Fruit fly (Drosophila melanogaster): ENCODE data around the gene CG15210.

The CG15210 gene

dm6 chrX:10832369-10832768 is 6.7 kb upstream of the CG15210 start (continued):
- TF ChIP-seq CG1832 (GFP tag; optimal IDR thresholded peaks at IDR 0.05) (no peak), Hand (GFP tag; optimal IDR thresholded peaks at IDR 0.05) (no peak), Tbp (GFP tag; optimal IDR thresholded peaks at IDR 0.05) (no peak), sug (tag; optimal IDR thresholded peaks at IDR 0.05) (peak; percentile 59), zf30C (GFP tag; optimal IDR thresholded peaks at IDR 0.05) (no peak), sisA (GFP tag; IDR thresholded peaks at IDR 0.05) (peak; percentile 67), Side (GFP tag; optimal IDR thresholded peaks at IDR 0.05) (peak; percentile 55), cas (GFP tag; IDR thresholded peaks at IDR 0.05) (no peak), Deaf1 (tag; optimal IDR thresholded peaks at IDR 0.05) (peak; percentile 11), CG2120 (GFP tag; optimal IDR thresholded peaks at IDR 0.05) (peak; percentile 48), luna (GFP tag; optimal IDR thresholded peaks at IDR 0.05) (no peak), CG8765 (GFP tag; IDR thresholded peaks at IDR 0.05) (0 out of 2 replicates have a peak, but pooled peaks have one; percentile 6), CG10274 (GFP tag; optimal IDR thresholded peaks at IDR 0.05) (no peak), CG4707 (GFP tag; optimal IDR thresholded peaks at IDR 0.05) (peak; percentile 16), dan (GFP tag; IDR thresholded peaks at IDR 0.05) (no peak), lab (GFP tag; optimal IDR thresholded peaks at IDR 0.05) (peak; percentile 29), wor (GFP tag; IDR thresholded peaks at IDR 0.05) (peak; percentile 34; the same call in 1 of the 2 replicates), Hmr (GFP tag; optimal IDR thresholded peaks at IDR 0.05) (peak; percentile 73), CG18476 (GFP tag; optimal IDR thresholded peaks at IDR 0.05) (peak; percentile 34), amos (GFP tag; IDR thresholded peaks at IDR 0.05; ENCODE audit: partially characterized antibody) (peak; percentile 66), NFAT (GFP tag; IDR thresholded peaks at IDR 0.05) (peak; percentile 87), crp (GFP tag; optimal IDR thresholded peaks at IDR 0.05) (no peak), unpg (GFP tag; optimal IDR thresholded peaks at IDR 0.05) (peak; percentile 58), chm (GFP tag; IDR thresholded peaks at IDR 0.05) (no peak), pan (optimal IDR thresholded peaks at IDR 0.05) (no peak), pan (GFP tag; optimal IDR thresholded peaks at IDR 0.05 in 1 of 2, IDR thresholded peaks at IDR 0.05 in 1 of 2) (peak in 1 of 2 experiments; percentile 34), Drgx (GFP tag; IDR thresholded peaks at IDR 0.05) (no peak), danr (GFP tag; IDR thresholded peaks at IDR 0.05) (peak; percentile 32; the same call in 1 of the 2 replicates), CG11504 (tag; optimal IDR thresholded peaks at IDR 0.05) (peak; percentile 65), CG9876 (GFP tag; optimal IDR thresholded peaks at IDR 0.05) (peak; percentile 62), Kr (GFP tag; optimal IDR thresholded peaks at IDR 0.05) (no peak), CG3847 (GFP tag; IDR thresholded peaks at IDR 0.05) (peak; percentile 68), lbe (GFP tag; optimal IDR thresholded peaks at IDR 0.05) (no peak), CG10431 (GFP tag; optimal IDR thresholded peaks at IDR 0.05) (peak; percentile 10), E2f2 (GFP tag; IDR thresholded peaks at IDR 0.05) (peak; percentile 35; the same call in 1 of the 2 replicates), scrt (GFP tag; optimal IDR thresholded peaks at IDR 0.05) (peak; percentile 13), CG12299 (tag; optimal IDR thresholded peaks at IDR 0.05) (peak; percentile 47), CG4424 (GFP tag; optimal IDR thresholded peaks at IDR 0.05) (peak; percentile 67), CG12071 (GFP tag; optimal IDR thresholded peaks at IDR 0.05) (no peak), CG11093 (GFP tag; IDR thresholded peaks at IDR 0.05) (no peak), H15 (GFP tag; IDR thresholded peaks at IDR 0.05) (peak; percentile 46; the same call in 1 of the 3 replicates), kah (GFP tag; optimal IDR thresholded peaks at IDR 0.05) (no peak), nau (GFP tag; optimal IDR thresholded peaks at IDR 0.05) (no peak), Max (GFP tag; optimal IDR thresholded peaks at IDR 0.05) (peak; percentile 6), lmd (GFP tag; IDR thresholded peaks at IDR 0.05) (peak; percentile 68; the same call in 1 of the 2 replicates), B-H2 (GFP tag; optimal IDR thresholded peaks at IDR 0.05) (peak; percentile 71), Myb (GFP tag; optimal IDR thresholded peaks at IDR 0.05) (peak; percentile 89), vfl (GFP tag; optimal IDR thresholded peaks at IDR 0.05) (peak; percentile 2), CG7556 (GFP tag; optimal IDR thresholded peaks at IDR 0.05) (peak; percentile 15), D19A (tag; optimal IDR thresholded peaks at IDR 0.05) (no peak), CG12659 (GFP tag; optimal IDR thresholded peaks at IDR 0.05) (peak; percentile 55), h (optimal IDR thresholded peaks at IDR 0.05) (no peak)

Measured in whole organism, embryonic.